Fruit fly (Drosophila melanogaster) whole organism, embryonic: ENCODE results near the gene CG43221.

Experiments used
- Ada2b ChIP-seq: fragments of 200-800 bp; sonication (Bioruptor generic); IDR thresholded peaks from 2 replicates; pipeline ENCODE4 v1.3.6; 2022; ENCODE audit warnings: missing biosample characterization, missing genetic modification characterization
- BEAF-32 ChIP-seq: fragments of 200-800 bp; sonication (Bioruptor generic); optimal IDR thresholded peaks from 3 replicates; lab custom pipeline; 2017; ENCODE audit warnings: missing biosample characterization, missing genetic modification characterization, mild to moderate bottlenecking, moderate library complexity, missing genetic modification reagents
- CG10321 ChIP-seq: fragments of 200-800 bp; sonication (Bioruptor generic); IDR thresholded peaks from 2 replicates; pipeline ENCODE4 v1.3.6; 2022; ENCODE audit warnings: missing biosample characterization, missing genetic modification characterization
- CG10959 ChIP-seq: fragments of 200-800 bp; sonication (Bioruptor generic); IDR thresholded peaks from 2 replicates; pipeline ENCODE4 v1.3.6; 2022; ENCODE audit warnings: missing biosample characterization, missing genetic modification characterization
- CG11695 ChIP-seq: fragments of 200-800 bp; sonication (Bioruptor generic); IDR thresholded peaks from 3 replicates; pipeline ENCODE4 v1.3.6; 2022; ENCODE audit warnings: missing biosample characterization, missing genetic modification characterization
- CG12744 ChIP-seq: fragments of 200-800 bp; sonication (Bioruptor generic); optimal IDR thresholded peaks from 2 replicates; lab custom pipeline; 2016; ENCODE audit warnings: missing biosample characterization, missing genetic modification characterization
- CG14860 ChIP-seq: fragments of 200-800 bp; sonication (Bioruptor generic); IDR thresholded peaks from 3 replicates; pipeline ENCODE4 v1.3.6; 2022; ENCODE audit warnings: missing biosample characterization, missing genetic modification characterization; ENCODE audit not compliant: partially characterized antibody
- CG15269 ChIP-seq: fragments of 200-800 bp; sonication (Bioruptor generic); optimal IDR thresholded peaks from 2 replicates; lab custom pipeline; 2018; ENCODE audit warnings: missing biosample characterization, mild to moderate bottlenecking, missing genetic modification characterization, moderate library complexity
- CG15479 ChIP-seq: fragments of 200-800 bp; sonication (Bioruptor generic); optimal IDR thresholded peaks from 3 replicates; lab custom pipeline; 2019; ENCODE audit warnings: missing biosample characterization, mild to moderate bottlenecking, missing genetic modification characterization, moderate library complexity
- CG15696 ChIP-seq: fragments of 200-800 bp; sonication (Bioruptor generic); optimal IDR thresholded peaks from 2 replicates; lab custom pipeline; 2019; ENCODE audit warnings: missing biosample characterization, mild to moderate bottlenecking, missing genetic modification characterization, moderate library complexity
- CG3847 ChIP-seq: fragments of 200-800 bp; sonication (Bioruptor generic); IDR thresholded peaks from 2 replicates; pipeline ENCODE4 v1.3.6; 2022; ENCODE audit warnings: missing biosample characterization, missing genetic modification characterization
- CG6854 ChIP-seq: fragments of 200-800 bp; sonication (Bioruptor generic); optimal IDR thresholded peaks from 3 replicates; lab custom pipeline; 2017; ENCODE audit warnings: missing biosample characterization, mild to moderate bottlenecking, missing genetic modification characterization
- CG7556 ChIP-seq: fragments of 200-800 bp; sonication (Bioruptor generic); optimal IDR thresholded peaks from 2 replicates; lab custom pipeline; 2017; ENCODE audit warnings: missing biosample characterization, mild to moderate bottlenecking, missing genetic modification characterization
- CG7745 ChIP-seq: fragments of 200-800 bp; sonication (Bioruptor generic); optimal IDR thresholded peaks from 2 replicates; lab custom pipeline; 2018; ENCODE audit warnings: missing biosample characterization, mild to moderate bottlenecking, missing genetic modification characterization, moderate library complexity
- CG7987 ChIP-seq: fragments of 200-800 bp; sonication (Bioruptor generic); optimal IDR thresholded peaks from 2 replicates; lab custom pipeline; 2018; ENCODE audit warnings: missing biosample characterization, mild to moderate bottlenecking, missing genetic modification characterization, moderate library complexity
- CG8359 ChIP-seq: fragments of 200-800 bp; sonication (Bioruptor generic); optimal IDR thresholded peaks from 2 replicates; lab custom pipeline; 2017; ENCODE audit warnings: missing biosample characterization, mild to moderate bottlenecking, missing genetic modification characterization, borderline replicate concordance
- CG8478 ChIP-seq: fragments of >200 bp; optimal IDR thresholded peaks from 2 replicates; lab custom pipeline; 2018
- CoRest ChIP-seq: fragments of 200-800 bp; sonication (Bioruptor generic); optimal IDR thresholded peaks from 3 replicates; lab custom pipeline; 2018; ENCODE audit warnings: missing biosample characterization, mild to moderate bottlenecking, missing genetic modification characterization, moderate library complexity
- D19A ChIP-seq: fragments of 200-800 bp; optimal IDR thresholded peaks from 3 replicates; lab custom pipeline; 2019; ENCODE audit warnings: missing biosample characterization, mild to moderate bottlenecking, missing genetic modification characterization, moderate library complexity
- D19B ChIP-seq: fragments of 200-800 bp; sonication (Bioruptor generic); optimal IDR thresholded peaks from 2 replicates; lab custom pipeline; 2017; ENCODE audit warnings: missing biosample characterization, mild to moderate bottlenecking, missing genetic modification characterization
- Doc3 ChIP-seq: fragments of 200-800 bp; sonication (Bioruptor generic); IDR thresholded peaks from 3 replicates; pipeline ENCODE4 v1.3.6; 2022; ENCODE audit warnings: missing biosample characterization, missing genetic modification characterization; ENCODE audit not compliant: partially characterized antibody
- Eip74EF ChIP-seq, 2 experiments: fragments of 200-800 bp in 1 of 2; fragments of >200 bp in 1 of 2; sonication (Bioruptor generic) in 1 of 2; optimal IDR thresholded peaks; 2 replicates each; lab custom pipeline; 2017 to 2019; ENCODE audit warnings: missing biosample characterization in 2 of 2, missing genetic modification characterization in 2 of 2, mild to moderate bottlenecking in 1 of 2, moderate library complexity in 1 of 2
- Hand ChIP-seq: fragments of 200-800 bp; sonication (Bioruptor generic); optimal IDR thresholded peaks from 2 replicates; lab custom pipeline; 2017; ENCODE audit warnings: mild to moderate bottlenecking, missing biosample characterization, missing genetic modification reagents, missing genetic modification characterization
- HmgD ChIP-seq: fragments of 200-800 bp; sonication (Bioruptor generic); optimal IDR thresholded peaks from 3 replicates; lab custom pipeline; 2016; ENCODE audit warnings: missing biosample characterization, missing genetic modification characterization
- Hmr ChIP-seq: fragments of 200-800 bp; sonication (Bioruptor generic); optimal IDR thresholded peaks from 3 replicates; lab custom pipeline; 2017; ENCODE audit warnings: mild to moderate bottlenecking, missing biosample characterization, missing genetic modification reagents, missing genetic modification characterization
- Hmx ChIP-seq: fragments of 200-800 bp; sonication (Bioruptor generic); optimal IDR thresholded peaks from 2 replicates; lab custom pipeline; 2016; ENCODE audit warnings: missing biosample characterization, missing genetic modification characterization
- Hr51 ChIP-seq, 2 experiments: fragments of 200-800 bp; sonication (Bioruptor generic); optimal IDR thresholded peaks; 2 replicates in 1 of 2; 3 replicates in 1 of 2; lab custom pipeline; 2016 to 2018; ENCODE audit warnings: missing biosample characterization in 2 of 2, missing genetic modification characterization in 2 of 2, mild to moderate bottlenecking in 1 of 2, moderate library complexity in 1 of 2
- MESR4 ChIP-seq: fragments of 200-800 bp; sonication (Bioruptor generic); optimal IDR thresholded peaks from 2 replicates; lab custom pipeline; 2018; ENCODE audit warnings: missing biosample characterization, mild to moderate bottlenecking, missing genetic modification characterization, moderate library complexity
- Meics ChIP-seq: fragments of 200-800 bp; sonication (Bioruptor generic); optimal IDR thresholded peaks from 2 replicates; lab custom pipeline; 2017; ENCODE audit warnings: missing biosample characterization, mild to moderate bottlenecking, missing genetic modification characterization
- Rfx ChIP-seq: fragments of 200-800 bp; sonication (Bioruptor generic); IDR thresholded peaks from 2 replicates; pipeline ENCODE4 v1.3.6; 2022; ENCODE audit warnings: missing biosample characterization, missing genetic modification characterization
- br ChIP-seq: fragments of >200 bp; optimal IDR thresholded peaks from 2 replicates; lab custom pipeline; 2017
- chm ChIP-seq: fragments of 200-800 bp; sonication (Bioruptor generic); IDR thresholded peaks from 2 replicates; pipeline ENCODE4 v1.3.6; 2022; ENCODE audit warnings: missing biosample characterization, missing genetic modification characterization
- croc ChIP-seq: fragments of 200-800 bp; sonication (Bioruptor generic); conservative IDR thresholded peaks from 3 replicates; pipeline ENCODE4 v1.3.6; 2022; ENCODE audit warnings: missing biosample characterization, missing genetic modification characterization
- danr ChIP-seq: fragments of 200-800 bp; sonication (Bioruptor generic); IDR thresholded peaks from 2 replicates; pipeline ENCODE4 v1.3.6; 2022; ENCODE audit warnings: missing biosample characterization, missing genetic modification characterization
- dpn ChIP-seq, 2 experiments: fragments of 200-800 bp; sonication (Bioruptor generic); optimal IDR thresholded peaks; 3 replicates each; lab custom pipeline; 2016; ENCODE audit warnings: missing biosample characterization in 2 of 2, missing genetic modification characterization in 2 of 2
- ftz-f1 ChIP-seq: fragments of 200-800 bp; sonication (Bioruptor generic); optimal IDR thresholded peaks from 2 replicates; lab custom pipeline; 2016; ENCODE audit warnings: missing biosample characterization, missing genetic modification characterization
- gcm ChIP-seq: fragments of 200-800 bp; sonication (Bioruptor generic); optimal IDR thresholded peaks from 2 replicates; lab custom pipeline; 2019; ENCODE audit warnings: missing biosample characterization, mild to moderate bottlenecking, missing genetic modification characterization, moderate library complexity
- gfzf ChIP-seq: fragments of 200-800 bp; sonication (Bioruptor generic); optimal IDR thresholded peaks from 2 replicates; lab custom pipeline; 2016; ENCODE audit warnings: missing biosample characterization, mild to moderate bottlenecking, missing genetic modification characterization, moderate library complexity
- grn ChIP-seq: fragments of 200-800 bp; sonication (Bioruptor generic); optimal IDR thresholded peaks from 3 replicates; lab custom pipeline; 2017; ENCODE audit warnings: missing biosample characterization, missing genetic modification characterization
- hbn ChIP-seq: fragments of 200-800 bp; sonication (Bioruptor generic); IDR thresholded peaks from 2 replicates; pipeline ENCODE4 v1.3.6; 2022; ENCODE audit warnings: missing biosample characterization, missing genetic modification characterization; ENCODE audit not compliant: partially characterized antibody
- lola ChIP-seq, 3 experiments: fragments of >200 bp in 2 of 3; fragments of 200-800 bp in 1 of 3; sonication (Bioruptor generic) in 1 of 3; optimal IDR thresholded peaks; 2 replicates each; lab custom pipeline; 2017 to 2019; ENCODE audit warnings: missing biosample characterization in 3 of 3, missing genetic modification characterization in 3 of 3, mild to moderate bottlenecking in 1 of 3, moderate library complexity in 1 of 3
- nom ChIP-seq: fragments of 200-800 bp; sonication (Bioruptor generic); optimal IDR thresholded peaks from 2 replicates; lab custom pipeline; 2017; ENCODE audit warnings: missing biosample characterization, missing genetic modification characterization, mild to moderate bottlenecking, moderate library complexity, missing genetic modification reagents
- pan ChIP-seq, 4 experiments: fragments of >200 bp in 3 of 4; fragments of 200-800 bp in 1 of 4; sonication (Bioruptor generic) in 1 of 4; optimal IDR thresholded peaks in 3 of 4; IDR thresholded peaks in 1 of 4; 2 replicates each; pipeline versions ENCODE4 v1.3.6 to Lab custom; 2017 to 2022; ENCODE audit warnings: missing biosample characterization in 2 of 4, missing genetic modification characterization in 2 of 4, mixed read lengths in 1 of 4
- peb ChIP-seq: fragments of 200-800 bp; sonication (Bioruptor generic); IDR thresholded peaks from 2 replicates; pipeline ENCODE4 v1.3.6; 2022; ENCODE audit warnings: missing biosample characterization, missing genetic modification characterization
- ranshi ChIP-seq: fragments of 200-800 bp; sonication (Bioruptor generic); IDR thresholded peaks from 2 replicates; pipeline ENCODE4 v1.3.6; 2022; ENCODE audit warnings: missing biosample characterization, missing genetic modification characterization
- repo ChIP-seq: fragments of 200-800 bp; sonication (Bioruptor generic); optimal IDR thresholded peaks from 2 replicates; lab custom pipeline; 2016; ENCODE audit warnings: missing biosample characterization, missing genetic modification characterization
- wdn ChIP-seq: fragments of 200-800 bp; sonication (Bioruptor generic); IDR thresholded peaks from 2 replicates; pipeline ENCODE4 v1.3.6; 2022; ENCODE audit warnings: missing biosample characterization, missing genetic modification characterization
- yki ChIP-seq: fragments of >200 bp; optimal IDR thresholded peaks from 3 replicates; lab custom pipeline; 2018
- zf30C ChIP-seq: fragments of 200-800 bp; sonication (Bioruptor generic); optimal IDR thresholded peaks from 3 replicates; lab custom pipeline; 2018; ENCODE audit warnings: missing biosample characterization, mild to moderate bottlenecking, missing genetic modification characterization

The CG43221 gene

DNA sequence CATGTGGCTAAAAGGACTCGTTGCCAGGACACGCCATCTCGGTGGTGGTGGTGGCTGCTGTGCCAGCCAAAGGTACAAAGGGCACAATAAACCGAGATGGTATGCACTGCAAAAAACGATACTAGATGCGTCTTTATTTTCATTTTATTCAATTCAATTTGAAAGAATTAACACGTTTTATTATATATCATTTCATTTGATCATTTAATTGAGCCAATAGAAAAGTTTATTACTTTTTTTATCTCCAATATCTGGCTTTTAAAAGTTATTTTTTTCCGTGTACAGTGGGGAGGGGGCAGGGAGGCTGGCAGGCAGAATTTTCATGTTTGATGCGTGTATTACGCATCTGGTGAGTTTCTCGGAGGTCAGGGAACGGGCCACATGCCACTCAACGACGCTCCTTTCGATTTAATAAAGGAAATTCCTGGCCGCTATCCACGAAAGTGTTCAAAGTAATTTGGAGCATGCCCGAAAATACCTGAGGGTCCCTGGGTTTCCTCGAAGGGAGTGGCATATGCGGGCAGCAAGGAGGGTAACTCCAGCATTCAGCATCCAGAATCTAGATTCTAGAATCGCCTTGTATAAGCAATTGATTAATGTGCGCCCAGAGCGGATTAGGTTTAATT is 28.6 kb downstream of the CG43221 start (continued):
- peak; percentile 91 for TF ChIP-seq croc (GFP tag; lab: Robert Waterston, UW)
- TF ChIP-seq br (lab: Kevin White, UChicago): no peak
- TF ChIP-seq Doc3 (GFP tag; lab: Robert Waterston, UW): no peak
- TF ChIP-seq chm (GFP tag; lab: Robert Waterston, UW): peak; percentile 84
- TF ChIP-seq CoRest (tag; lab: Kevin White, UChicago): peak; percentile 92
- peak; percentile 75 for TF ChIP-seq Rfx (GFP tag; lab: Robert Waterston, UW)
- TF ChIP-seq grn (GFP tag; lab: Kevin White, UChicago): peak; percentile 48
- TF ChIP-seq ftz-f1: no peak
- peak; percentile 89 for TF ChIP-seq D19A (tag; lab: Kevin White, UChicago)
- no peak for TF ChIP-seq dpn (GFP tag; optimal IDR thresholded peaks at IDR 0.05; lab: Kevin White, UChicago)
- peak; percentile 90 for TF ChIP-seq Hmr (GFP tag; lab: Kevin White, UChicago)
- TF ChIP-seq BEAF-32 (GFP tag; lab: Kevin White, UChicago): no peak
- peak; percentile 73 for TF ChIP-seq CG8359 (GFP tag; lab: Kevin White, UChicago)
- peak; percentile 29 for TF ChIP-seq D19B (GFP tag; lab: Kevin White, UChicago)
- no peak for TF ChIP-seq CG15479 (GFP tag; lab: Kevin White, UChicago)
- peak; percentile 77 for TF ChIP-seq CG6854 (GFP tag; lab: Kevin White, UChicago)
- TF ChIP-seq Eip74EF (GFP tag; optimal IDR thresholded peaks at IDR 0.05; lab: Kevin White, UChicago): peak in 1 of 2 experiments; percentile 78
- TF ChIP-seq Meics: peak; percentile 86
- no peak for TF ChIP-seq Hmx (GFP tag; lab: Kevin White, UChicago)
- peak; percentile 90 for TF ChIP-seq gcm
- peak; percentile 67 to 89 for TF ChIP-seq Hr51 (GFP tag; optimal IDR thresholded peaks at IDR 0.05; lab: Kevin White, UChicago)
- TF ChIP-seq CG8478: no peak
- TF ChIP-seq yki (lab: Kevin White, UChicago): no peak
- TF ChIP-seq peb (GFP tag; lab: Robert Waterston, UW): peak; percentile 72
- peak; percentile 86 for TF ChIP-seq Ada2b
- peak; percentile 91 for TF ChIP-seq zf30C (GFP tag; lab: Kevin White, UChicago)
- TF ChIP-seq gfzf (GFP tag; lab: Kevin White, UChicago): no peak
- peak; percentile 83 for TF ChIP-seq Hand
- no peak for TF ChIP-seq HmgD
- peak; percentile 87 for TF ChIP-seq CG11695 (GFP tag; lab: Robert Waterston, UW)
- TF ChIP-seq CG15269 (tag; lab: Kevin White, UChicago): peak; percentile 87
- TF ChIP-seq pan (optimal IDR thresholded peaks at IDR 0.05; lab: Kevin White, UChicago): no peak
- peak in 1 of 2 experiments; percentile 89 for TF ChIP-seq pan (GFP tag; optimal IDR thresholded peaks at IDR 0.05 in 1 of 2, IDR thresholded peaks at IDR 0.05 in 1 of 2)
- peak; percentile 81 for TF ChIP-seq danr (GFP tag; lab: Robert Waterston, UW)
- TF ChIP-seq nom: no peak
- peak; percentile 46 for TF ChIP-seq CG7745 (tag; lab: Kevin White, UChicago)
- peak; percentile 46 for TF ChIP-seq CG7987 (GFP tag; lab: Kevin White, UChicago)
- TF ChIP-seq MESR4 (GFP tag; lab: Kevin White, UChicago): peak; percentile 4
- TF ChIP-seq CG15696: peak; percentile 96
- TF ChIP-seq repo (GFP tag; lab: Kevin White, UChicago): peak; percentile 60
- TF ChIP-seq CG3847 (GFP tag; lab: Robert Waterston, UW): peak; percentile 77
- peak; percentile 94 for TF ChIP-seq CG7556 (GFP tag; lab: Kevin White, UChicago)
- TF ChIP-seq lola (GFP tag; optimal IDR thresholded peaks at IDR 0.05; lab: Kevin White, UChicago): peak in 1 of 3 experiments; percentile 94
- peak; percentile 76 for TF ChIP-seq CG10959
- TF ChIP-seq ranshi (GFP tag; lab: Robert Waterston, UW): peak; percentile 88
- TF ChIP-seq CG14860: no peak
- peak; percentile 67 for TF ChIP-seq CG10321 (GFP tag; lab: Robert Waterston, UW)
- no peak for TF ChIP-seq hbn (GFP tag; lab: Robert Waterston, UW)
- TF ChIP-seq CG12744 (GFP tag; lab: Kevin White, UChicago): no peak
- TF ChIP-seq wdn (GFP tag; lab: Robert Waterston, UW): peak; percentile 48; the same call in 1 of the 2 replicates
